Fruit fly (Drosophila melanogaster) Kc167 (cell line): Measurements from ENCODE around the gene CG10638.

ENCODE experiments used
- Myc ChIP-seq: fragments of >200 bp; optimal IDR thresholded peaks from 2 replicates; lab custom pipeline; 2017; ENCODE audit warnings: missing external identifiers
- Sin3A ChIP-seq: fragments of >200 bp; optimal IDR thresholded peaks from 2 replicates; lab custom pipeline; 2018; ENCODE audit warnings: missing external identifiers

dm6 chr3L:12529431-12530007, 28.4 kb upstream of the CG10638 start:
- TF ChIP-seq Myc, result no peak
- TF ChIP-seq Sin3A (lab: Kevin White, UChicago), result no peak
